Fruit fly (Drosophila melanogaster): ENCODE data around the gene CG13056.

dm6 chr3L:16330740-16331139 is 2.4 kb upstream of the CG13056 start, which contains the start of gene CG33060:
- TF ChIP-seq CG33017 (tag; optimal IDR thresholded peaks at IDR 0.05) (no peak), bab1 (GFP tag; optimal IDR thresholded peaks at IDR 0.05) (no peak), Clk (GFP tag; optimal IDR thresholded peaks at IDR 0.05) (no peak), CG1620 (GFP tag; optimal IDR thresholded peaks at IDR 0.05) (no peak), CG5204 (GFP tag; optimal IDR thresholded peaks at IDR 0.05) (no peak), CG7045 (GFP tag; optimal IDR thresholded peaks at IDR 0.05) (no peak), CG12768 (GFP tag; optimal IDR thresholded peaks at IDR 0.05) (no peak)
